Fruit fly (Drosophila melanogaster): ENCODE data around the gene BRWD3.

dm6 chr3R:24369268-24369667, 50.5 kb downstream of the BRWD3 start, which contains the start of gene CG13614:
- TF ChIP-seq psq (optimal IDR thresholded peaks at IDR 0.05) (no peak), usp (GFP tag; optimal IDR thresholded peaks at IDR 0.05) (no peak), EcR (GFP tag; optimal IDR thresholded peaks at IDR 0.05) (no peak), pan (optimal IDR thresholded peaks at IDR 0.05) (no peak)

Data from whole organism.